Worm (Caenorhabditis elegans): Measurements from ENCODE around the gene F11C7.7.

DNA sequence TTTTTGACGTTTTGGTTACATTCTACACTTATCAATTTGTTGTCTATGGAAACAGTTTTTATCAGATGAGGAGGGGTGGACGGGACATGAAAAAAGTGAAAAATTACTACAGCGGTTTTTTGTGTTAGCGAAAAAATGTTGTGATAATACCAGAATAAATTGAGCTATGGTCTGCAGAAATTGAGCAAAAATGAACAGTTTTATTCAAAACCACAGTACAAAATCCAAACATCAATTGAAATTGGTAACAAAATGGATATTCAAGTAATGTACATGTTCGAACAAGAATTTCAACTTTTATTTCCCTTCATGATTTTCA, 26.2 kb downstream of the F11C7.7 start:
- TF ChIP-seq ama-1 (optimal IDR thresholded peaks at IDR 0.05) (no peak), unc-39 (tag; optimal IDR thresholded peaks at IDR 0.05) (no peak)

Measured in whole organism, L2 larva.